Worm (Caenorhabditis elegans): ENCODE measurements around the gene F21C10.1.

DNA sequence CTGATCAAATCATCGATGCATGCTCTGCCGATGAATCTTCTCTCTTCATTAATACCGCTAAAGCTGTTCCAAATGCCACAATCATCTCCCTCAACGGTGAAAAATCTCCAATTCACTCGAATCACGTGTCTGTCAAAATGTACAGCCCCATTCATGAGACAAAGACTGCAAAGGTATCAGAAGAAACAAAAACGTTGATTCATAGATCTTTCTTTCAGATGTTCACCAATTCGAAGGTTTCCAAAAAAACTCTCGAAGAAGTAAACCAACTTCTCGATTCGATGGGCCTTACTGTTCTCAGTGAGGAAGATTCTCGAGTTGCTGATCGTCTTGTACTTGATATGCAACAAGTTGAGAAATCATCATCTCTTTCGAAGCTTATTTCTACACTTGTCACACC lies 35.5 kb upstream of the F21C10.1 start:
- no peak for TF ChIP-seq nhr-28 (tag; optimal IDR thresholded peaks at IDR 0.05)
- no peak for TF ChIP-seq nhr-76 (tag; optimal IDR thresholded peaks at IDR 0.05)
- no peak for TF ChIP-seq nhr-11 (tag; optimal IDR thresholded peaks at IDR 0.05)
- TF ChIP-seq unc-62 (GFP tag; optimal IDR thresholded peaks at IDR 0.05) = no peak
- no peak for TF ChIP-seq fos-1 (tag; optimal IDR thresholded peaks at IDR 0.05)
- TF ChIP-seq tbx-2 (tag; optimal IDR thresholded peaks at IDR 0.05) = no peak
- no peak for TF ChIP-seq snpc-4 (tag; optimal IDR thresholded peaks at IDR 0.05)
- no peak for TF ChIP-seq fkh-10 (GFP tag; optimal IDR thresholded peaks at IDR 0.05)

All from whole organism, L3 larva.